Worm (Caenorhabditis elegans) whole organism, L2 larva: ENCODE data around the gene H04D03.7.

Experiments used
- C34F6.9 ChIP-seq: fragments of 150-350 bp; optimal IDR thresholded peaks from 2 replicates; lab custom pipeline; 2014; ENCODE audit warnings: missing biosample characterization, missing genetic modification characterization
- F13H6.1 ChIP-seq: sonication (generic microtip); optimal IDR thresholded peaks from 2 replicates; lab custom pipeline; 2016; ENCODE audit warnings: missing genetic modification characterization, missing compliant biosample characterization
- R02D3.7 ChIP-seq: fragments of 150-350 bp; optimal IDR thresholded peaks from 2 replicates; lab custom pipeline; 2014; ENCODE audit warnings: missing biosample characterization, missing genetic modification characterization
- alr-1 ChIP-seq: fragments of 150-350 bp; optimal IDR thresholded peaks from 2 replicates; lab custom pipeline; 2014; ENCODE audit warnings: missing biosample characterization, missing genetic modification characterization
- ama-1 ChIP-seq: fragments of 150-350 bp; optimal IDR thresholded peaks from 2 replicates; lab custom pipeline; 2018; ENCODE audit warnings: inconsistent platforms
- blmp-1 ChIP-seq: sonication (generic microtip); optimal IDR thresholded peaks from 2 replicates; lab custom pipeline; 2017; ENCODE audit warnings: missing genetic modification characterization, mild to moderate bottlenecking, missing compliant biosample characterization, antibody characterized with exemption, moderate library complexity; ENCODE audit not compliant: insufficient read depth
- ceh-16 ChIP-seq: fragments of 150-350 bp; optimal IDR thresholded peaks from 2 replicates; lab custom pipeline; 2014; ENCODE audit warnings: missing biosample characterization, missing genetic modification characterization
- ceh-82 ChIP-seq: fragments of 150-350 bp; optimal IDR thresholded peaks from 2 replicates; lab custom pipeline; 2014; ENCODE audit warnings: missing biosample characterization, missing genetic modification characterization
- crh-2 ChIP-seq: sonication (generic microtip); optimal IDR thresholded peaks from 2 replicates; lab custom pipeline; 2017; ENCODE audit warnings: missing biosample characterization, missing genetic modification characterization
- dmd-4 ChIP-seq: sonication (generic microtip); optimal IDR thresholded peaks from 2 replicates; lab custom pipeline; 2017; ENCODE audit warnings: missing biosample characterization, missing genetic modification characterization
- egl-27 ChIP-seq: sonication (generic microtip); optimal IDR thresholded peaks from 3 replicates; lab custom pipeline; 2017; ENCODE audit warnings: missing biosample characterization, missing genetic modification reagents, missing genetic modification characterization
- elt-1 ChIP-seq: fragments of 150-350 bp; optimal IDR thresholded peaks from 2 replicates; lab custom pipeline; 2014; ENCODE audit warnings: missing biosample characterization, missing genetic modification characterization
- elt-3 ChIP-seq: sonication (generic microtip); optimal IDR thresholded peaks from 2 replicates; lab custom pipeline; 2017; ENCODE audit warnings: missing biosample characterization, missing genetic modification characterization
- fos-1 ChIP-seq: fragments of 150-350 bp; optimal IDR thresholded peaks from 2 replicates; lab custom pipeline; 2014; ENCODE audit warnings: missing biosample characterization, missing genetic modification characterization
- lin-13 ChIP-seq: fragments of 150-350 bp; optimal IDR thresholded peaks from 2 replicates; lab custom pipeline; 2014; ENCODE audit warnings: missing biosample characterization, missing genetic modification reagents, missing genetic modification characterization
- lin-39 ChIP-seq: fragments of 150-350 bp; optimal IDR thresholded peaks from 2 replicates; lab custom pipeline; 2014; ENCODE audit warnings: missing biosample characterization, missing genetic modification reagents, missing genetic modification characterization
- lsy-2 ChIP-seq, 2 experiments: fragments of 150-350 bp in 1 of 2; sonication (generic microtip) in 1 of 2; optimal IDR thresholded peaks; 2 replicates each; lab custom pipeline; 2014 to 2017; ENCODE audit warnings: missing biosample characterization in 2 of 2, missing genetic modification characterization in 2 of 2
- mab-5 ChIP-seq: fragments of 150-350 bp; optimal IDR thresholded peaks from 2 replicates; lab custom pipeline; 2014; ENCODE audit warnings: missing biosample characterization, missing genetic modification characterization
- mbf-1 ChIP-seq: sonication (generic microtip); optimal IDR thresholded peaks from 2 replicates; lab custom pipeline; 2017; ENCODE audit warnings: missing biosample characterization, missing genetic modification characterization
- mdl-1 ChIP-seq, 2 experiments: fragments of 150-350 bp in 1 of 2; sonication (generic microtip) in 1 of 2; optimal IDR thresholded peaks; 2 replicates each; lab custom pipeline; 2017; ENCODE audit warnings: missing biosample characterization in 2 of 2, missing genetic modification characterization in 2 of 2
- nhr-10 ChIP-seq: sonication (generic microtip); optimal IDR thresholded peaks from 2 replicates; lab custom pipeline; 2017; ENCODE audit warnings: missing biosample characterization, missing genetic modification characterization
- nhr-11 ChIP-seq: fragments of 150-350 bp; optimal IDR thresholded peaks from 2 replicates; lab custom pipeline; 2014; ENCODE audit warnings: missing biosample characterization, missing genetic modification characterization
- nhr-12 ChIP-seq: fragments of 150-350 bp; optimal IDR thresholded peaks from 2 replicates; lab custom pipeline; 2014; ENCODE audit warnings: missing biosample characterization, missing genetic modification characterization
- nhr-129 ChIP-seq: fragments of 150-350 bp; optimal IDR thresholded peaks from 2 replicates; lab custom pipeline; 2014; ENCODE audit warnings: missing biosample characterization, missing genetic modification characterization
- nhr-21 ChIP-seq: fragments of 150-350 bp; optimal IDR thresholded peaks from 2 replicates; lab custom pipeline; 2014; ENCODE audit warnings: missing biosample characterization, missing genetic modification characterization
- nhr-23 ChIP-seq: fragments of 150-350 bp; optimal IDR thresholded peaks from 2 replicates; lab custom pipeline; 2014; ENCODE audit warnings: missing biosample characterization, missing genetic modification reagents, missing genetic modification characterization
- nhr-237 ChIP-seq: fragments of 150-350 bp; optimal IDR thresholded peaks from 2 replicates; lab custom pipeline; 2014; ENCODE audit warnings: missing biosample characterization, missing genetic modification characterization
- nhr-25 ChIP-seq: fragments of 150-350 bp; sonication (generic microtip); optimal IDR thresholded peaks from 3 replicates; lab custom pipeline; 2014; ENCODE audit warnings: missing biosample characterization, missing genetic modification characterization
- nhr-77 ChIP-seq: fragments of 150-350 bp; optimal IDR thresholded peaks from 2 replicates; lab custom pipeline; 2014; ENCODE audit warnings: missing biosample characterization, missing genetic modification characterization
- peb-1 ChIP-seq: fragments of 150-350 bp; optimal IDR thresholded peaks from 2 replicates; lab custom pipeline; 2014; ENCODE audit warnings: missing biosample characterization, missing genetic modification characterization
- skn-1 ChIP-seq: sonication (generic microtip); optimal IDR thresholded peaks from 2 replicates; lab custom pipeline; 2017; ENCODE audit warnings: missing biosample characterization, missing genetic modification characterization
- sma-3 ChIP-seq: sonication (generic microtip); optimal IDR thresholded peaks from 2 replicates; lab custom pipeline; 2016; ENCODE audit warnings: missing genetic modification reagents, missing genetic modification characterization, missing compliant biosample characterization
- sma-9 ChIP-seq, 2 experiments: fragments of 150-350 bp in 1 of 2; sonication (generic microtip) in 1 of 2; optimal IDR thresholded peaks; 2 replicates each; lab custom pipeline; 2014 to 2016; ENCODE audit warnings: missing genetic modification characterization in 2 of 2, mild to moderate bottlenecking in 1 of 2, missing biosample characterization in 1 of 2, missing compliant biosample characterization in 1 of 2, missing genetic modification reagents in 1 of 2, moderate library complexity in 1 of 2
- snpc-4 ChIP-seq: fragments of 150-350 bp; optimal IDR thresholded peaks from 2 replicates; lab custom pipeline; 2014; ENCODE audit warnings: missing biosample characterization, missing genetic modification characterization
- unc-55 ChIP-seq: fragments of 150-350 bp; sonication (generic microtip); optimal IDR thresholded peaks from 3 replicates; lab custom pipeline; 2014; ENCODE audit warnings: missing biosample characterization, missing genetic modification reagents, missing genetic modification characterization
- unc-62 ChIP-seq: fragments of 150-350 bp; optimal IDR thresholded peaks from 2 replicates; lab custom pipeline; 2014; ENCODE audit warnings: missing biosample characterization, missing genetic modification reagents, missing genetic modification characterization
- zag-1 ChIP-seq: fragments of 150-350 bp; optimal IDR thresholded peaks from 2 replicates; lab custom pipeline; 2014; ENCODE audit warnings: missing biosample characterization, missing genetic modification characterization
- ztf-11 ChIP-seq: sonication (generic microtip); optimal IDR thresholded peaks from 2 replicates; lab custom pipeline; 2017; ENCODE audit warnings: missing biosample characterization, missing genetic modification characterization

The H04D03.7 gene

ce11 chrIII:10474945-10475344, 28.3 kb upstream of the H04D03.7 start, which contains the start of gene D2045.9:
Gene D2045.9 (plus strand): TSS chrIII:10475245.
- TF ChIP-seq peb-1 (no peak), lin-39 (tag; lab: Kevin White, UChicago) (no peak), dmd-4 (tag; lab: Kevin White, UChicago) (no peak), mdl-1 (tag; optimal IDR thresholded peaks at IDR 0.05; lab: Kevin White, UChicago) (no peak), lsy-2 (tag; optimal IDR thresholded peaks at IDR 0.05; lab: Kevin White, UChicago) (no peak), nhr-11 (no peak), lin-13 (GFP tag; lab: Kevin White, UChicago) (no peak), egl-27 (tag; lab: Kevin White, UChicago) (no peak), sma-3 (GFP tag; lab: Kevin White, UChicago) (no peak), blmp-1 (tag; lab: Kevin White, UChicago) (no peak), unc-62 (GFP tag; lab: Kevin White, UChicago) (no peak), crh-2 (no peak), nhr-21 (tag; lab: Kevin White, UChicago) (no peak), fos-1 (no peak), alr-1 (tag; lab: Kevin White, UChicago) (no peak)

DNA sequence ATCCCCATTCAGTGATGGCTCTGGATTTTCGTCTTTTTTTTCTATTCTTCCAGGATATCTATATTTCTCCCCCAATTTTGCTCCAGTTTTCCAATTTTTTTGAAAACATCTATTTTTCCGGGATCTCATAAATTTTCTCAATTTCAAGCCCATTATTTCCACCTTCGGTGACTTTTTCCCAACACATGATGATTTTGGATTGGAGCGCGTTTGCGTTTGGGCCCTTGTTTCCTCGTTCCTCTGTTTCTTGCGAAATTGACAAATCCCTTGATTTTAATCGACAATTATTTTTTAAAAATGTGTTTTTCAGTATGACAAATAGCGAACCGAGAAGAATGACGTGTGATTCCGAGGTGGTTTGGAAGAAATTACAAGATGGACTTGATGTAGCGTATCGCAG, 24.3 kb upstream of the H04D03.7 start, which contains the start of gene cul-1:
Gene cul-1, plus strand, starts transcription at position 311 of the 400 bp plus-strand sequence.
- TF ChIP-seq C34F6.9 (tag; lab: Kevin White, UChicago) (peak; percentile 53), nhr-129 (tag; lab: Kevin White, UChicago) (peak; percentile 47), nhr-23 (no peak), unc-55 (GFP tag; lab: Kevin White, UChicago) (peak; percentile 40), skn-1 (peak; percentile 74), elt-1 (tag; lab: Kevin White, UChicago) (no peak)

DNA sequence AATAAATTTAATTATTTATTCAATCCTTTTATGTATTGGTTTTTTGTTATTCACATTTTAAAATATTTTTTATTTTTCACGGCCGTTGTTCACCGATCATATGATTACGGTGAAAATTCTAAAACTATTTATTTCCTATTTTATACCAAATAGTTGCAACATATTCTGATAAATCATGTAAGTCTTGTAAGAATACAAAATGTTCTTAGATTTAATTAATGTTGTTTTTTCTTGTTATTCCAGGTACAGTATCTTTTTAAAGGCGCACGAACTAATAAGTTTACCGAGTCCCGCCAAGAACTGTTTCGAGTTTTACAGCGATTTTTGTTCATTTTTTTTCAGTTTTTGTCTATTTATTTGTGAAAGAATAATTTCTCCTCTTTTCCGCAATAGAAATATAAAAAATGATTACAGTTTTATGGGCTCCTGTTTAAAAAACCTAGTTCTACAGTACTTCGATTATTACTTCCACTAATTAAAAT, 23.0 kb upstream of the H04D03.7 start, which contains the start of gene D2045.5:
Gene D2045.5, minus strand, starts transcription at position 51 of the 482 bp plus-strand sequence.
- TF ChIP-seq lin-13 (GFP tag; lab: Kevin White, UChicago) (no peak), ztf-11 (tag; lab: Kevin White, UChicago) (no peak), unc-62 (GFP tag; lab: Kevin White, UChicago) (no peak), unc-55 (GFP tag; lab: Kevin White, UChicago) (no peak), nhr-237 (tag; lab: Kevin White, UChicago) (no peak), elt-3 (tag; lab: Kevin White, UChicago) (no peak), snpc-4 (no peak), R02D3.7 (tag; lab: Kevin White, UChicago) (no peak), ceh-16 (no peak), elt-1 (tag; lab: Kevin White, UChicago) (no peak), nhr-25 (tag; lab: Kevin White, UChicago) (no peak), nhr-77 (no peak), nhr-12 (tag; lab: Kevin White, UChicago) (no peak), lin-39 (tag; lab: Kevin White, UChicago) (no peak), lsy-2 (tag; optimal IDR thresholded peaks at IDR 0.05; lab: Kevin White, UChicago) (no peak), fos-1 (no peak), zag-1 (tag; lab: Kevin White, UChicago) (no peak), peb-1 (no peak), blmp-1 (tag; lab: Kevin White, UChicago) (no peak), nhr-21 (tag; lab: Kevin White, UChicago) (no peak)

DNA sequence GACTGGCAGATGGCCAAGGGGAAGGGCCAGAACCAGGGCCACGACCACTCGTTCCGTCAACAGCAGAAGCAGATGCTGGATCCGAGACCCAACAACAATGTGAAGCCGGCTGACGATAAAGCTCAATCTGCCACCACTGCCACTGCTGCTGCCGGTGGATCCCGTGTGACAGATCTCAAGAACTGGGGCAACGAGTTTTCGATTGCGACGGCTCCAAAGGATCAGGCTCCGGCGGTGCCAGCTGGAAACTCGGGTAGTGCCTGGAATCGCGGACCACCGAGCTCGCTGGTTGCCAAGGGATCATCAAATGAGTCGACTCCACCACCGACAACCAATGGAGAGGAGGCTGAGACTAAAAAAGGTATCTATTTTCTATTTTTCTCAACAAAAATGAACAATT, 17.8 kb upstream of the H04D03.7 start:
- TF ChIP-seq mbf-1 (tag; lab: Kevin White, UChicago) (no peak), lsy-2 (tag; optimal IDR thresholded peaks at IDR 0.05; lab: Kevin White, UChicago) (no peak), mab-5 (tag; lab: Kevin White, UChicago) (no peak)

ce11 chrIII:10463653-10464052, 17.0 kb upstream of the H04D03.7 start:
- no peak for TF ChIP-seq nhr-10 (tag; lab: Kevin White, UChicago)
- TF ChIP-seq lsy-2 (tag; optimal IDR thresholded peaks at IDR 0.05; lab: Kevin White, UChicago) = peak in 1 of 2 experiments; percentile 53
- TF ChIP-seq blmp-1 (tag; lab: Kevin White, UChicago) = peak; percentile 17
- TF ChIP-seq nhr-21 (tag; lab: Kevin White, UChicago) = peak; percentile 29
- TF ChIP-seq ama-1 (lab: Kevin White, UChicago) = no peak
- TF ChIP-seq ceh-82 (tag; lab: Kevin White, UChicago) = no peak
- no peak for TF ChIP-seq nhr-77
- TF ChIP-seq nhr-129 (tag; lab: Kevin White, UChicago) = peak; percentile 77
- peak; percentile 3 for TF ChIP-seq skn-1
- TF ChIP-seq sma-3 (GFP tag; lab: Kevin White, UChicago) = peak; percentile 51
- no peak for TF ChIP-seq mbf-1 (tag; lab: Kevin White, UChicago)
- peak; percentile 12 for TF ChIP-seq sma-9 (GFP tag; optimal IDR thresholded peaks at IDR 0.05; lab: Kevin White, UChicago)
- no peak for TF ChIP-seq sma-9 (tag; optimal IDR thresholded peaks at IDR 0.05; lab: Kevin White, UChicago)
- TF ChIP-seq crh-2 = peak; percentile 43
- TF ChIP-seq nhr-237 (tag; lab: Kevin White, UChicago) = no peak
- TF ChIP-seq C34F6.9 (tag; lab: Kevin White, UChicago) = peak; percentile 40
- TF ChIP-seq F13H6.1 (tag; lab: Kevin White, UChicago) = peak; percentile 10
- peak; percentile 2 for TF ChIP-seq lin-13 (GFP tag; lab: Kevin White, UChicago)
- peak; percentile 68 for TF ChIP-seq nhr-25 (tag; lab: Kevin White, UChicago)
- no peak for TF ChIP-seq egl-27 (tag; lab: Kevin White, UChicago)
- peak; percentile 64 for TF ChIP-seq fos-1
